Worm (Caenorhabditis elegans) whole organism, young adult: ENCODE results near the gene rfip-1.

Source experiments
- B0019.2 ChIP-seq: fragments of 200-800 bp; sonication (Bioruptor generic); conservative IDR thresholded peaks from 2 replicates; pipeline ENCODE4 v1.3.6; 2022; ENCODE audit warnings: missing genetic modification reagents, missing genetic modification characterization, missing compliant biosample characterization
- B0261.1 ChIP-seq: sonication (generic microtip); optimal IDR thresholded peaks from 2 replicates; lab custom pipeline; 2016; ENCODE audit warnings: mild to moderate bottlenecking, missing genetic modification characterization, moderate library complexity, missing compliant biosample characterization
- B0336.3 ChIP-seq: fragments of 200-800 bp; sonication (Bioruptor generic); IDR thresholded peaks from 2 replicates; pipeline ENCODE4 v1.3.6; 2022; ENCODE audit warnings: missing genetic modification characterization, missing compliant biosample characterization
- F23B12.7 ChIP-seq: sonication (generic microtip); optimal IDR thresholded peaks from 2 replicates; lab custom pipeline; 2017; ENCODE audit warnings: missing genetic modification characterization, mild to moderate bottlenecking, missing compliant biosample characterization, antibody characterized with exemption, moderate library complexity; ENCODE audit not compliant: insufficient read depth
- F33H1.4 ChIP-seq: fragments of 200-800 bp; sonication (Bioruptor generic); IDR thresholded peaks from 2 replicates; pipeline ENCODE4 v1.3.6; 2022; ENCODE audit warnings: missing genetic modification reagents, missing genetic modification characterization, missing compliant biosample characterization
- F57C9.4 ChIP-seq: sonication (generic microtip); optimal IDR thresholded peaks from 2 replicates; lab custom pipeline; 2017; ENCODE audit warnings: mild to moderate bottlenecking, missing genetic modification characterization, missing compliant biosample characterization
- K11D2.4 ChIP-seq: fragments of 200-800 bp; sonication (Bioruptor generic); IDR thresholded peaks from 2 replicates; pipeline ENCODE4 v1.3.6; 2022; ENCODE audit warnings: missing genetic modification reagents, missing genetic modification characterization, missing compliant biosample characterization
- K12H6.12 ChIP-seq: fragments of 200-800 bp; sonication (Bioruptor generic); optimal IDR thresholded peaks from 2 replicates; lab custom pipeline; 2018; ENCODE audit warnings: mild to moderate bottlenecking, missing genetic modification characterization, missing compliant biosample characterization
- T07F8.4 ChIP-seq: sonication (generic microtip); optimal IDR thresholded peaks from 2 replicates; lab custom pipeline; 2016; ENCODE audit warnings: mild to moderate bottlenecking, missing genetic modification characterization, moderate library complexity, missing compliant biosample characterization
- Y56A3A.18 ChIP-seq: fragments of 200-800 bp; sonication (Bioruptor generic); IDR thresholded peaks from 2 replicates; pipeline ENCODE4 v1.3.6; 2022; ENCODE audit warnings: missing genetic modification reagents, missing genetic modification characterization, missing compliant biosample characterization
- Y67H2A.10 ChIP-seq: fragments of 200-800 bp; sonication (Bioruptor generic); conservative IDR thresholded peaks from 2 replicates; pipeline ENCODE4 v1.3.6; 2022; ENCODE audit warnings: missing genetic modification reagents, missing genetic modification characterization, missing compliant biosample characterization
- ama-1 ChIP-seq, 3 experiments: fragments of 150-350 bp in 1 of 3; sonication (generic microtip) in 2 of 3; optimal IDR thresholded peaks; 2 replicates each; lab custom pipeline; 2014 to 2018; ENCODE audit warnings: missing biosample characterization in 2 of 3, missing genetic modification characterization in 2 of 3, missing genetic modification reagents in 2 of 3
- aptf-2 ChIP-seq: fragments of 200-800 bp; sonication (Bioruptor generic); conservative IDR thresholded peaks from 2 replicates; pipeline ENCODE4 v1.3.6; 2022; ENCODE audit warnings: missing genetic modification reagents, missing genetic modification characterization, missing compliant biosample characterization
- atf-7 ChIP-seq: sonication (generic microtip); optimal IDR thresholded peaks from 2 replicates; lab custom pipeline; 2017; ENCODE audit warnings: mild to moderate bottlenecking, missing genetic modification characterization, missing compliant biosample characterization
- attf-3 ChIP-seq: fragments of 200-800 bp; sonication (Bioruptor generic); conservative IDR thresholded peaks from 2 replicates; pipeline ENCODE4 v1.3.6; 2022; ENCODE audit warnings: missing genetic modification reagents, missing genetic modification characterization, missing compliant biosample characterization
- cebp-2 ChIP-seq: fragments of 200-800 bp; sonication (Bioruptor generic); IDR thresholded peaks from 2 replicates; pipeline ENCODE4 v1.3.6; 2022; ENCODE audit warnings: missing genetic modification characterization, missing compliant biosample characterization
- ceh-100 ChIP-seq: fragments of 200-800 bp; sonication (Bioruptor generic); IDR thresholded peaks from 2 replicates; pipeline ENCODE4 v1.3.6; 2022; ENCODE audit warnings: missing genetic modification reagents, missing genetic modification characterization, missing compliant biosample characterization
- ceh-58 ChIP-seq: fragments of 200-800 bp; sonication (Bioruptor generic); IDR thresholded peaks from 2 replicates; pipeline ENCODE4 v1.3.6; 2022; ENCODE audit warnings: missing genetic modification characterization, missing compliant biosample characterization
- ceh-91 ChIP-seq: fragments of 200-800 bp; sonication (Bioruptor generic); IDR thresholded peaks from 2 replicates; pipeline ENCODE4 v1.3.6; 2022; ENCODE audit warnings: missing genetic modification reagents, missing genetic modification characterization, missing compliant biosample characterization
- die-1 ChIP-seq: sonication (generic microtip); optimal IDR thresholded peaks from 2 replicates; lab custom pipeline; 2016; ENCODE audit warnings: missing genotype, mild to moderate bottlenecking, missing genetic modification characterization, missing compliant biosample characterization
- dox-1 ChIP-seq: fragments of 200-800 bp; sonication (Bioruptor generic); IDR thresholded peaks from 2 replicates; pipeline ENCODE4 v1.3.6; 2022; ENCODE audit warnings: missing genetic modification reagents, missing genetic modification characterization, missing compliant biosample characterization
- dpl-1 ChIP-seq: fragments of 150-350 bp; optimal IDR thresholded peaks from 2 replicates; lab custom pipeline; 2014; ENCODE audit warnings: missing biosample characterization, missing genetic modification reagents, missing genetic modification characterization
- efl-1 ChIP-seq: fragments of 150-350 bp; optimal IDR thresholded peaks from 2 replicates; lab custom pipeline; 2014; ENCODE audit warnings: missing biosample characterization, missing genetic modification reagents, missing genetic modification characterization
- egl-18 ChIP-seq: fragments of 200-800 bp; sonication (Bioruptor generic); IDR thresholded peaks from 2 replicates; pipeline ENCODE4 v1.3.6; 2022; ENCODE audit warnings: missing genetic modification reagents, missing genetic modification characterization, missing compliant biosample characterization
- ekl-4 ChIP-seq: fragments of 200-800 bp; sonication (Bioruptor generic); IDR thresholded peaks from 2 replicates; pipeline ENCODE4 v1.3.6; 2022; ENCODE audit warnings: missing genetic modification reagents, missing genetic modification characterization, missing compliant biosample characterization
- ets-4 ChIP-seq: fragments of 200-800 bp; sonication (Bioruptor generic); optimal IDR thresholded peaks from 2 replicates; lab custom pipeline; 2018; ENCODE audit warnings: mild to moderate bottlenecking, missing genetic modification characterization, missing compliant biosample characterization
- fkh-3 ChIP-seq: sonication (generic microtip); optimal IDR thresholded peaks from 2 replicates; lab custom pipeline; 2016; ENCODE audit warnings: mild to moderate bottlenecking, missing genetic modification characterization, missing compliant biosample characterization
- gei-17 ChIP-seq: fragments of 200-800 bp; sonication (Bioruptor generic); optimal IDR thresholded peaks from 2 replicates; lab custom pipeline; 2018; ENCODE audit warnings: mild to moderate bottlenecking, missing genetic modification characterization, missing compliant biosample characterization
- hlh-26 ChIP-seq: fragments of 200-800 bp; sonication (Bioruptor generic); conservative IDR thresholded peaks from 2 replicates; pipeline ENCODE4 v1.3.6; 2022; ENCODE audit warnings: missing genetic modification reagents, missing genetic modification characterization, missing compliant biosample characterization
- hmg-1.2 ChIP-seq: fragments of 200-800 bp; sonication (Bioruptor generic); IDR thresholded peaks from 2 replicates; pipeline ENCODE4 v1.3.6; 2022; ENCODE audit warnings: missing genetic modification reagents, missing genetic modification characterization, missing compliant biosample characterization
- hsf-1 ChIP-seq: fragments of 200-800 bp; sonication (Bioruptor generic); IDR thresholded peaks from 2 replicates; pipeline ENCODE4 v1.3.6; 2022; ENCODE audit warnings: missing genetic modification reagents, missing genetic modification characterization, missing compliant biosample characterization
- let-607 ChIP-seq, 2 experiments: fragments of 200-800 bp in 1 of 2; sonication (Bioruptor generic) in 1 of 2; sonication (generic microtip) in 1 of 2; optimal IDR thresholded peaks; 2 replicates each; lab custom pipeline; 2016 to 2018; ENCODE audit warnings: mild to moderate bottlenecking in 2 of 2, missing compliant biosample characterization in 2 of 2, missing genetic modification characterization in 2 of 2, moderate library complexity in 2 of 2, missing genotype in 1 of 2
- lin-40 ChIP-seq: sonication (generic microtip); optimal IDR thresholded peaks from 2 replicates; lab custom pipeline; 2016; ENCODE audit warnings: missing genetic modification characterization, mild to moderate bottlenecking, missing compliant biosample characterization, missing genotype, missing genetic modification reagents
- lsl-1 ChIP-seq: fragments of 200-800 bp; sonication (Bioruptor generic); optimal IDR thresholded peaks from 2 replicates; lab custom pipeline; 2018; ENCODE audit warnings: mild to moderate bottlenecking, missing genetic modification characterization, moderate library complexity, missing compliant biosample characterization
- madf-10 ChIP-seq: sonication (generic microtip); optimal IDR thresholded peaks from 2 replicates; lab custom pipeline; 2016; ENCODE audit warnings: mild to moderate bottlenecking, missing genetic modification characterization, missing compliant biosample characterization
- madf-6 ChIP-seq: fragments of 200-800 bp; sonication (Bioruptor generic); IDR thresholded peaks from 2 replicates; pipeline ENCODE4 v1.3.6; 2022; ENCODE audit warnings: missing genetic modification reagents, missing genetic modification characterization, missing compliant biosample characterization
- madf-8 ChIP-seq: fragments of 200-800 bp; sonication (Bioruptor generic); conservative IDR thresholded peaks from 2 replicates; pipeline ENCODE4 v1.3.6; 2022; ENCODE audit warnings: missing genetic modification reagents, missing genetic modification characterization, missing compliant biosample characterization
- mxl-1 ChIP-seq: sonication (generic microtip); optimal IDR thresholded peaks from 2 replicates; lab custom pipeline; 2016; ENCODE audit warnings: missing genetic modification characterization, missing compliant biosample characterization
- nhr-120 ChIP-seq: fragments of 200-800 bp; sonication (Bioruptor generic); IDR thresholded peaks from 2 replicates; pipeline ENCODE4 v1.3.6; 2022; ENCODE audit warnings: missing genetic modification characterization, missing compliant biosample characterization
- nhr-80 ChIP-seq: sonication (generic microtip); optimal IDR thresholded peaks from 2 replicates; lab custom pipeline; 2016; ENCODE audit warnings: missing genetic modification characterization, missing compliant biosample characterization
- rcor-1 ChIP-seq: fragments of 200-800 bp; sonication (Bioruptor generic); IDR thresholded peaks from 2 replicates; pipeline ENCODE4 v1.3.6; 2022; ENCODE audit warnings: missing genetic modification reagents, missing genetic modification characterization, missing compliant biosample characterization
- sptf-2 ChIP-seq: fragments of 200-800 bp; sonication (Bioruptor generic); optimal IDR thresholded peaks from 2 replicates; lab custom pipeline; 2018; ENCODE audit warnings: mild to moderate bottlenecking, missing genetic modification characterization, missing compliant biosample characterization
- tbp1 ChIP-seq: fragments of 200-800 bp; sonication (Bioruptor generic); optimal IDR thresholded peaks from 2 replicates; lab custom pipeline; 2018; ENCODE audit warnings: mild to moderate bottlenecking, missing genetic modification characterization, missing compliant biosample characterization
- tbx-9 ChIP-seq: sonication (generic microtip); optimal IDR thresholded peaks from 2 replicates; lab custom pipeline; 2016; ENCODE audit warnings: borderline replicate concordance, missing genetic modification characterization, inconsistent platforms, missing compliant biosample characterization
- ztf-25 ChIP-seq: fragments of 200-800 bp; sonication (Bioruptor generic); IDR thresholded peaks from 2 replicates; pipeline ENCODE4 v1.3.6; 2022; ENCODE audit warnings: missing genetic modification reagents, missing genetic modification characterization, missing compliant biosample characterization
- ztf-6 ChIP-seq: fragments of 200-800 bp; sonication (Bioruptor generic); IDR thresholded peaks from 2 replicates; pipeline ENCODE4 v1.3.6; 2022; ENCODE audit warnings: missing genetic modification reagents, missing genetic modification characterization, missing compliant biosample characterization

Gene rfip-1

DNA sequence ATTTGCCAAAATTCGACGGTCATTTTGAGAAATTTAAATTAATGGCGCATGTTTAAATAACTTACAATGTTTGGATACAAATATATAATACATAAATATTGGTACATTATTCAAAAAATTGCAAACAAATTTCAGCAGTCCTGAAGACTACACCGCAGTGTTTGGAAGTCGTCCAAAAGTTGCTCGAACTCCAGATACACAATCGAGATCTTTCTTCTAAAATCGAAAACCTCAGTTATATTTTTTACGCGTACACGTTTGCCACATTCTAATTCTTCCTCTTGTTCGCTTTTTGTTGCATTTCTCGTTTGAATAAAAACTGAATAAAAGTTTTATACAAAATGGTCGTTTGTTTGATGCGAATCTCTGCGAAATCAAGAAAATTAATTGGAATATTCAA, 19.9 kb downstream of the rfip-1 start, which contains the start of gene tsp-18:
Gene tsp-18 (plus strand): TSS at position 301 of the 400 bp plus-strand sequence.
- no peak for TF ChIP-seq B0336.3 (GFP tag; lab: Robert Waterston, UW)
- TF ChIP-seq ets-4 (GFP tag; lab: Kevin White, UChicago) = no peak
- TF ChIP-seq nhr-80 (tag; lab: Kevin White, UChicago) = no peak
- TF ChIP-seq K12H6.12 = no peak
- TF ChIP-seq F57C9.4 (tag; lab: Kevin White, UChicago) = no peak
- TF ChIP-seq ztf-25 = no peak
- no peak for TF ChIP-seq rcor-1

ce11 chrII:5906274-5906673, 21.9 kb downstream of the rfip-1 start, which contains the start of gene F59G1.8:
F59G1.8 (plus strand) TSS chrII:5906566.
- TF ChIP-seq madf-6 (GFP tag; lab: Robert Waterston, UW) (peak; percentile 76), aptf-2 (GFP tag; lab: Robert Waterston, UW) (0 out of 2 replicates have a peak, but pooled peaks have one; percentile 17), die-1 (tag; lab: Kevin White, UChicago) (no peak), Y56A3A.18 (GFP tag; lab: Robert Waterston, UW) (no peak), ceh-91 (GFP tag; lab: Robert Waterston, UW) (peak; percentile 30; the same call in 1 of the 2 replicates), lsl-1 (peak; percentile 64), F33H1.4 (GFP tag; lab: Robert Waterston, UW) (peak; percentile 73), madf-8 (GFP tag; lab: Robert Waterston, UW) (peak; percentile 64), dpl-1 (GFP tag; lab: Kevin White, UChicago) (peak; percentile 34), efl-1 (GFP tag; lab: Kevin White, UChicago) (peak; percentile 66)

- TF ChIP-seq attf-3 (GFP tag; lab: Robert Waterston, UW) = no peak
- no peak for TF ChIP-seq hsf-1 (GFP tag; lab: Robert Waterston, UW)
- TF ChIP-seq lin-40 (tag; lab: Kevin White, UChicago) = no peak
- TF ChIP-seq tbx-9 (tag; lab: Kevin White, UChicago) = no peak
- no peak for TF ChIP-seq mxl-1 (tag; lab: Kevin White, UChicago)
- no peak for TF ChIP-seq egl-18 (GFP tag; lab: Robert Waterston, UW)
- TF ChIP-seq ekl-4 = no peak
- no peak for TF ChIP-seq ceh-58 (GFP tag; lab: Robert Waterston, UW)
- no peak for TF ChIP-seq T07F8.4
- TF ChIP-seq ztf-6 (GFP tag; lab: Robert Waterston, UW) = no peak
- no peak for TF ChIP-seq cebp-2
- peak; percentile 81 for TF ChIP-seq F23B12.7
- no peak for TF ChIP-seq hlh-26 (GFP tag; lab: Robert Waterston, UW)
- peak; percentile 71 for TF ChIP-seq nhr-80 (tag; lab: Kevin White, UChicago)
- no peak for TF ChIP-seq madf-10 (tag; lab: Kevin White, UChicago)
- no peak for TF ChIP-seq Y67H2A.10
- peak; percentile 54 for TF ChIP-seq dox-1
- no peak for TF ChIP-seq F33H1.4 (GFP tag; lab: Robert Waterston, UW)
- no peak for TF ChIP-seq gei-17
- TF ChIP-seq ama-1 (optimal IDR thresholded peaks at IDR 0.05; lab: Kevin White, UChicago) = no peak
- no peak for TF ChIP-seq ama-1 (GFP tag; optimal IDR thresholded peaks at IDR 0.05; lab: Kevin White, UChicago)
- no peak for TF ChIP-seq sptf-2
- TF ChIP-seq atf-7 (tag; lab: Kevin White, UChicago) = no peak
- TF ChIP-seq tbp1 (GFP tag; lab: Kevin White, UChicago) = no peak
- TF ChIP-seq let-607 (tag; optimal IDR thresholded peaks at IDR 0.05; lab: Kevin White, UChicago) = no peak
- no peak for TF ChIP-seq K11D2.4 (GFP tag; lab: Robert Waterston, UW)
- TF ChIP-seq B0261.1 (tag; lab: Kevin White, UChicago) = no peak
- 0 out of 2 replicates have a peak, but pooled peaks have one; percentile 14 for TF ChIP-seq ceh-100 (GFP tag; lab: Robert Waterston, UW)
- no peak for TF ChIP-seq fkh-3
- TF ChIP-seq B0019.2 (GFP tag; lab: Robert Waterston, UW) = no peak
- no peak for TF ChIP-seq ets-4 (GFP tag; lab: Kevin White, UChicago)
- no peak for TF ChIP-seq hmg-1.2 (GFP tag; lab: Robert Waterston, UW)
- TF ChIP-seq nhr-120 (GFP tag; lab: Robert Waterston, UW) = no peak
Observed at ce11 chrII:5907482-5907881, 23.1 kb downstream of the rfip-1 start, which contains the start of gene vps-35. vps-35 (plus strand) TSS chrII:5907816.
